Worm (Caenorhabditis elegans): ENCODE measurements around the gene rei-2.

ce11 chrX:1108874-1109273, 20.9 kb upstream of the rei-2 start:
- no peak for TF ChIP-seq unc-62 (GFP tag; optimal IDR thresholded peaks at IDR 0.05)
- TF ChIP-seq skn-1 (tag; optimal IDR thresholded peaks at IDR 0.05) = no peak
- TF ChIP-seq pag-3 (tag; optimal IDR thresholded peaks at IDR 0.05; ENCODE audit: borderline replicate concordance, insufficient read depth) = no peak
- TF ChIP-seq aly-2 (tag; optimal IDR thresholded peaks at IDR 0.05) = no peak
- no peak for TF ChIP-seq ama-1 (optimal IDR thresholded peaks at IDR 0.05)
- TF ChIP-seq nhr-237 (tag; optimal IDR thresholded peaks at IDR 0.05) = no peak
- no peak for TF ChIP-seq fkh-10 (GFP tag; optimal IDR thresholded peaks at IDR 0.05)
- TF ChIP-seq nhr-76 (tag; optimal IDR thresholded peaks at IDR 0.05) = no peak
- no peak for TF ChIP-seq snpc-4 (tag; optimal IDR thresholded peaks at IDR 0.05)
- no peak for TF ChIP-seq nhr-90 (tag; optimal IDR thresholded peaks at IDR 0.05; ENCODE audit: poor library complexity)
- TF ChIP-seq blmp-1 (tag; optimal IDR thresholded peaks at IDR 0.05) = no peak
- no peak for TF ChIP-seq vab-15 (tag; optimal IDR thresholded peaks at IDR 0.05)
- no peak for TF ChIP-seq swsn-7 (tag; optimal IDR thresholded peaks at IDR 0.05)
- no peak for TF ChIP-seq zag-1 (tag; optimal IDR thresholded peaks at IDR 0.05)

Measured in whole organism, L1 larva.